Fruit fly (Drosophila melanogaster) whole organism, embryonic: Measurements from ENCODE around the gene mat.
A peak's percentile ranks its signal among the peaks of the same experiment; 100 is the strongest.

Source experiments
- ATbp ChIP-seq: fragments of 200-800 bp; sonication (Bioruptor generic); optimal IDR thresholded peaks from 2 replicates; lab custom pipeline; 2017; ENCODE audit warnings: missing biosample characterization, mild to moderate bottlenecking, missing genetic modification characterization, missing genetic modification reagents
- Asciz ChIP-seq: fragments of 200-800 bp; sonication (Bioruptor generic); optimal IDR thresholded peaks from 2 replicates; lab custom pipeline; 2017; ENCODE audit warnings: missing biosample characterization, mild to moderate bottlenecking, missing genetic modification characterization, missing genetic modification reagents
- CG10267 ChIP-seq: fragments of 200-800 bp; sonication (Bioruptor generic); optimal IDR thresholded peaks from 2 replicates; lab custom pipeline; 2018; ENCODE audit warnings: missing biosample characterization, mild to moderate bottlenecking, missing genetic modification characterization, moderate library complexity
- CG10979 ChIP-seq: fragments of 200-800 bp; sonication (Bioruptor generic); optimal IDR thresholded peaks from 2 replicates; lab custom pipeline; 2018; ENCODE audit warnings: missing biosample characterization, mild to moderate bottlenecking, missing genetic modification characterization, moderate library complexity
- CG11723 ChIP-seq: fragments of 200-800 bp; sonication (Bioruptor generic); optimal IDR thresholded peaks from 2 replicates; lab custom pipeline; 2017; ENCODE audit warnings: missing biosample characterization, mild to moderate bottlenecking, missing genetic modification characterization
- CG12219 ChIP-seq: fragments of 200-800 bp; sonication (Bioruptor generic); optimal IDR thresholded peaks from 3 replicates; lab custom pipeline; 2018; ENCODE audit warnings: missing biosample characterization, mild to moderate bottlenecking, missing genetic modification characterization
- CG12744 ChIP-seq: fragments of 200-800 bp; sonication (Bioruptor generic); optimal IDR thresholded peaks from 2 replicates; lab custom pipeline; 2016; ENCODE audit warnings: missing biosample characterization, missing genetic modification characterization
- CG13287 ChIP-seq: fragments of 200-800 bp; sonication (Bioruptor generic); IDR thresholded peaks from 2 replicates; pipeline ENCODE4 v1.3.6; 2022; ENCODE audit warnings: missing biosample characterization, missing genetic modification characterization; ENCODE audit not compliant: partially characterized antibody
- CG14014 ChIP-seq: fragments of 200-800 bp; sonication (Bioruptor generic); IDR thresholded peaks from 2 replicates; pipeline ENCODE4 v1.3.6; 2022; ENCODE audit warnings: missing biosample characterization, missing genetic modification characterization
- CG14710 ChIP-seq: fragments of 200-800 bp; sonication (Bioruptor generic); optimal IDR thresholded peaks from 3 replicates; lab custom pipeline; 2019; ENCODE audit warnings: missing biosample characterization, mild to moderate bottlenecking, missing genetic modification characterization, moderate library complexity
- CG15073 ChIP-seq: fragments of 200-800 bp; sonication (Bioruptor generic); optimal IDR thresholded peaks from 2 replicates; lab custom pipeline; 2016; ENCODE audit warnings: missing biosample characterization, missing genetic modification characterization
- CG1529 ChIP-seq: fragments of 200-800 bp; sonication (Bioruptor generic); optimal IDR thresholded peaks from 3 replicates; lab custom pipeline; 2018; ENCODE audit warnings: missing biosample characterization, missing genetic modification characterization
- CG15601 ChIP-seq: fragments of 200-800 bp; sonication (Bioruptor generic); optimal IDR thresholded peaks from 3 replicates; lab custom pipeline; 2019; ENCODE audit warnings: missing biosample characterization, mild to moderate bottlenecking, missing genetic modification characterization, moderate library complexity
- CG17359 ChIP-seq: fragments of 200-800 bp; sonication (Bioruptor generic); optimal IDR thresholded peaks from 3 replicates; lab custom pipeline; 2018; ENCODE audit warnings: missing biosample characterization, mild to moderate bottlenecking, missing genetic modification characterization, moderate library complexity
- CG18262 ChIP-seq: fragments of 200-800 bp; optimal IDR thresholded peaks from 3 replicates; lab custom pipeline; 2019; ENCODE audit warnings: missing biosample characterization, mild to moderate bottlenecking, missing genetic modification characterization, moderate library complexity
- CG2712 ChIP-seq: fragments of 200-800 bp; optimal IDR thresholded peaks from 3 replicates; lab custom pipeline; 2019; ENCODE audit warnings: missing biosample characterization, mild to moderate bottlenecking, missing genetic modification characterization, moderate library complexity
- CG2889 ChIP-seq: fragments of 200-800 bp; sonication (Bioruptor generic); IDR thresholded peaks from 3 replicates; pipeline ENCODE4 v1.3.6; 2022; ENCODE audit warnings: missing biosample characterization, missing genetic modification characterization
- CG31441 ChIP-seq: fragments of 200-800 bp; sonication (Bioruptor generic); IDR thresholded peaks from 2 replicates; pipeline ENCODE4 v1.3.6; 2022; ENCODE audit warnings: missing biosample characterization, missing genetic modification characterization
- CG32767 ChIP-seq: fragments of 200-800 bp; sonication (Bioruptor generic); IDR thresholded peaks from 2 replicates; pipeline ENCODE4 v1.3.6; 2022; ENCODE audit warnings: missing biosample characterization, missing genetic modification characterization
- CG3847 ChIP-seq: fragments of 200-800 bp; sonication (Bioruptor generic); IDR thresholded peaks from 2 replicates; pipeline ENCODE4 v1.3.6; 2022; ENCODE audit warnings: missing biosample characterization, missing genetic modification characterization
- CG42726 ChIP-seq: fragments of 200-800 bp; sonication (Bioruptor generic); IDR thresholded peaks from 2 replicates; pipeline ENCODE4 v1.3.6; 2022; ENCODE audit warnings: missing biosample characterization, missing genetic modification characterization; ENCODE audit not compliant: partially characterized antibody
- CG4424 ChIP-seq: fragments of 200-800 bp; sonication (Bioruptor generic); optimal IDR thresholded peaks from 3 replicates; lab custom pipeline; 2016; ENCODE audit warnings: missing biosample characterization, missing genetic modification characterization
- CG5953 ChIP-seq: fragments of 200-800 bp; sonication (Bioruptor generic); IDR thresholded peaks from 2 replicates; pipeline ENCODE4 v1.3.6; 2022; ENCODE audit warnings: missing biosample characterization, missing genetic modification characterization
- CG6689 ChIP-seq: fragments of 200-800 bp; sonication (Bioruptor generic); IDR thresholded peaks from 2 replicates; pipeline ENCODE4 v1.3.6; 2022; ENCODE audit warnings: missing biosample characterization, missing genetic modification characterization
- CG8924 ChIP-seq: fragments of 200-800 bp; optimal IDR thresholded peaks from 3 replicates; lab custom pipeline; 2019; ENCODE audit warnings: missing biosample characterization, mild to moderate bottlenecking, missing genetic modification characterization, moderate library complexity
- CG9727 ChIP-seq: fragments of 200-800 bp; sonication (Bioruptor generic); optimal IDR thresholded peaks from 3 replicates; lab custom pipeline; 2017; ENCODE audit warnings: missing biosample characterization, mild to moderate bottlenecking, missing genetic modification characterization
- Chrac-16 ChIP-seq: fragments of 200-800 bp; sonication (Bioruptor generic); optimal IDR thresholded peaks from 3 replicates; lab custom pipeline; 2016; ENCODE audit warnings: missing biosample characterization, missing genetic modification characterization
- Fer2 ChIP-seq: fragments of 200-800 bp; sonication (Bioruptor generic); optimal IDR thresholded peaks from 2 replicates; lab custom pipeline; 2018; ENCODE audit warnings: missing biosample characterization, mild to moderate bottlenecking, missing genetic modification characterization, moderate library complexity
- Fer3 ChIP-seq: fragments of 200-800 bp; sonication (Bioruptor generic); optimal IDR thresholded peaks from 2 replicates; lab custom pipeline; 2018; ENCODE audit warnings: missing biosample characterization, mild to moderate bottlenecking, missing genetic modification characterization, moderate library complexity
- Hr3 ChIP-seq: fragments of 200-800 bp; sonication (Bioruptor generic); optimal IDR thresholded peaks from 3 replicates; lab custom pipeline; 2016; ENCODE audit warnings: missing biosample characterization, missing genetic modification characterization
- Lpt ChIP-seq: fragments of >200 bp; optimal IDR thresholded peaks from 2 replicates; lab custom pipeline; 2018; ENCODE audit warnings: missing biosample characterization, missing genetic modification characterization
- Myb ChIP-seq: fragments of 200-800 bp; sonication (Bioruptor generic); optimal IDR thresholded peaks from 2 replicates; lab custom pipeline; 2016; ENCODE audit warnings: missing biosample characterization, missing genetic modification characterization
- Pdp1 ChIP-seq, 2 experiments: fragments of 200-800 bp; sonication (Bioruptor generic); optimal IDR thresholded peaks; 3 replicates each; lab custom pipeline; 2016; ENCODE audit warnings: missing biosample characterization in 2 of 2, missing genetic modification characterization in 2 of 2, mild to moderate bottlenecking in 1 of 2, moderate library complexity in 1 of 2
- Spps ChIP-seq: fragments of 200-800 bp; sonication (Bioruptor generic); optimal IDR thresholded peaks from 2 replicates; lab custom pipeline; 2018; ENCODE audit warnings: missing biosample characterization, mild to moderate bottlenecking, missing genetic modification characterization
- ara ChIP-seq: fragments of 200-800 bp; sonication (Bioruptor generic); IDR thresholded peaks from 2 replicates; pipeline ENCODE4 v1.3.6; 2022; ENCODE audit warnings: missing biosample characterization, missing genetic modification characterization
- emc ChIP-seq: fragments of 200-800 bp; sonication (Bioruptor generic); optimal IDR thresholded peaks from 2 replicates; lab custom pipeline; 2016; ENCODE audit warnings: missing biosample characterization, missing genetic modification characterization
- fd3F ChIP-seq: fragments of 200-800 bp; sonication (Bioruptor generic); optimal IDR thresholded peaks from 2 replicates; lab custom pipeline; 2018; ENCODE audit warnings: missing biosample characterization, mild to moderate bottlenecking, missing genetic modification characterization, moderate library complexity
- fd96Cb ChIP-seq: fragments of 200-800 bp; sonication (Bioruptor generic); optimal IDR thresholded peaks from 2 replicates; lab custom pipeline; 2018; ENCODE audit warnings: missing biosample characterization, mild to moderate bottlenecking, missing genetic modification characterization, moderate library complexity
- gcm ChIP-seq: fragments of 200-800 bp; sonication (Bioruptor generic); optimal IDR thresholded peaks from 2 replicates; lab custom pipeline; 2019; ENCODE audit warnings: missing biosample characterization, mild to moderate bottlenecking, missing genetic modification characterization, moderate library complexity
- gro ChIP-seq: fragments of 200-800 bp; sonication (Bioruptor generic); optimal IDR thresholded peaks from 2 replicates; lab custom pipeline; 2016; ENCODE audit warnings: missing biosample characterization, missing genetic modification characterization
- knrl ChIP-seq: fragments of 200-800 bp; sonication (Bioruptor generic); IDR thresholded peaks from 3 replicates; pipeline ENCODE4 v1.3.6; 2022; ENCODE audit warnings: missing biosample characterization, missing genetic modification characterization; ENCODE audit not compliant: partially characterized antibody
- lmd ChIP-seq: fragments of 200-800 bp; sonication (Bioruptor generic); IDR thresholded peaks from 2 replicates; pipeline ENCODE4 v1.3.6; 2022; ENCODE audit warnings: missing biosample characterization, missing genetic modification characterization
- nmo ChIP-seq: fragments of 200-800 bp; sonication (Bioruptor generic); optimal IDR thresholded peaks from 2 replicates; lab custom pipeline; 2018; ENCODE audit warnings: missing biosample characterization, mild to moderate bottlenecking, missing genetic modification characterization, moderate library complexity
- pan ChIP-seq, 4 experiments: fragments of >200 bp in 3 of 4; fragments of 200-800 bp in 1 of 4; sonication (Bioruptor generic) in 1 of 4; optimal IDR thresholded peaks in 3 of 4; IDR thresholded peaks in 1 of 4; 2 replicates each; pipeline versions ENCODE4 v1.3.6 to Lab custom; 2017 to 2022; ENCODE audit warnings: missing biosample characterization in 2 of 4, missing genetic modification characterization in 2 of 4, mixed read lengths in 1 of 4
- rib ChIP-seq: fragments of 200-800 bp; sonication (Bioruptor generic); IDR thresholded peaks from 2 replicates; pipeline ENCODE4 v1.3.6; 2022; ENCODE audit warnings: missing biosample characterization, missing genetic modification characterization
- so ChIP-seq: fragments of 200-800 bp; sonication (Bioruptor generic); IDR thresholded peaks from 3 replicates; pipeline ENCODE4 v1.3.6; 2022; ENCODE audit warnings: missing biosample characterization, missing genetic modification characterization
- trh ChIP-seq: fragments of 200-800 bp; sonication (Bioruptor generic); optimal IDR thresholded peaks from 2 replicates; lab custom pipeline; 2016; ENCODE audit warnings: missing biosample characterization, missing genetic modification characterization
- tup ChIP-seq: fragments of 200-800 bp; sonication (Bioruptor generic); optimal IDR thresholded peaks from 2 replicates; lab custom pipeline; 2016; ENCODE audit warnings: missing biosample characterization, mild to moderate bottlenecking, missing genetic modification characterization, moderate library complexity

mat gene

dm6 chr3L:904991-905745 is 2.5 kb downstream of the mat start (continued):
- no peak for TF ChIP-seq knrl (GFP tag; lab: Robert Waterston, UW)
- peak; percentile 72 for TF ChIP-seq CG10979 (tag; lab: Kevin White, UChicago)
- TF ChIP-seq ara: peak; percentile 51; the same call in 1 of the 2 replicates
- peak; percentile 79 for TF ChIP-seq CG2712 (tag; lab: Kevin White, UChicago)
- no peak for TF ChIP-seq CG5953 (GFP tag; lab: Robert Waterston, UW)
- TF ChIP-seq CG12744: no peak
- TF ChIP-seq nmo: peak; percentile 39
- TF ChIP-seq CG11723 (GFP tag; lab: Kevin White, UChicago): no peak
- no peak for TF ChIP-seq Myb
- TF ChIP-seq CG13287: no peak
- no peak for TF ChIP-seq CG12219 (GFP tag; lab: Kevin White, UChicago)
- TF ChIP-seq CG14014 (GFP tag; lab: Robert Waterston, UW): no peak
- TF ChIP-seq CG15601 (tag; lab: Kevin White, UChicago): peak; percentile 50
- no peak for TF ChIP-seq so (GFP tag; lab: Robert Waterston, UW)
- TF ChIP-seq CG3847: peak; percentile 19; the same call in 1 of the 2 replicates
- TF ChIP-seq fd96Cb (tag; lab: Kevin White, UChicago): peak; percentile 57
- TF ChIP-seq Chrac-16 (GFP tag; lab: Kevin White, UChicago): peak; percentile 10
- no peak for TF ChIP-seq gro (GFP tag; lab: Kevin White, UChicago)
- no peak for TF ChIP-seq fd3F (GFP tag; lab: Kevin White, UChicago)
- 0 out of 2 replicates have a peak, but pooled peaks have one; percentile 19 for TF ChIP-seq CG32767 (GFP tag; lab: Robert Waterston, UW)
- TF ChIP-seq gcm (GFP tag; lab: Kevin White, UChicago): peak; percentile 46
- no peak for TF ChIP-seq tup (GFP tag; lab: Kevin White, UChicago)
- peak; percentile 46 for TF ChIP-seq CG9727 (GFP tag; lab: Kevin White, UChicago)
- no peak for TF ChIP-seq CG15073 (GFP tag; lab: Kevin White, UChicago)
- no peak for TF ChIP-seq emc (GFP tag; lab: Kevin White, UChicago)
- TF ChIP-seq CG31441: peak; percentile 31; the same call in 1 of the 2 replicates
- peak; percentile 52 for TF ChIP-seq CG14710
- TF ChIP-seq CG6689 (GFP tag; lab: Robert Waterston, UW): peak; percentile 33; the same call in 1 of the 2 replicates
- TF ChIP-seq CG8924 (tag; lab: Kevin White, UChicago): peak; percentile 44
- TF ChIP-seq Fer2 (tag; lab: Kevin White, UChicago): no peak
- TF ChIP-seq Fer3 (tag; lab: Kevin White, UChicago): no peak
- TF ChIP-seq CG4424 (GFP tag; lab: Kevin White, UChicago): peak; percentile 38
- no peak for TF ChIP-seq CG42726 (GFP tag; lab: Robert Waterston, UW)
- TF ChIP-seq CG1529 (GFP tag; lab: Kevin White, UChicago): peak; percentile 26
- TF ChIP-seq CG17359: peak; percentile 46
- peak; percentile 22 for TF ChIP-seq Spps (tag; lab: Kevin White, UChicago)
- TF ChIP-seq trh (GFP tag; lab: Kevin White, UChicago): peak; percentile 4
- TF ChIP-seq CG2889: no peak
- TF ChIP-seq Hr3 (GFP tag; lab: Kevin White, UChicago): peak; percentile 1
- TF ChIP-seq CG10267 (tag; lab: Kevin White, UChicago): peak; percentile 59
- TF ChIP-seq Pdp1 (GFP tag; optimal IDR thresholded peaks at IDR 0.05; lab: Kevin White, UChicago): no peak
- TF ChIP-seq CG18262 (tag; lab: Kevin White, UChicago): peak; percentile 73
- peak; percentile 32 for TF ChIP-seq Asciz
- no peak for TF ChIP-seq rib
- no peak for TF ChIP-seq pan (optimal IDR thresholded peaks at IDR 0.05; lab: Kevin White, UChicago)
- TF ChIP-seq pan (GFP tag; optimal IDR thresholded peaks at IDR 0.05 in 1 of 2, IDR thresholded peaks at IDR 0.05 in 1 of 2): peak in 1 of 2 experiments; percentile 13
- peak; percentile 22; the same call in 1 of the 2 replicates for TF ChIP-seq lmd (GFP tag; lab: Robert Waterston, UW)
- no peak for TF ChIP-seq Lpt (GFP tag; lab: Kevin White, UChicago)
- TF ChIP-seq ATbp: peak; percentile 48
